Worm (Caenorhabditis elegans): ENCODE results near the gene F19H6.5.

F19H6.5 gene

ce11 chrX:12367498-12367897 lies 2.8 kb upstream of the F19H6.5 start (continued):
- TF ChIP-seq duxl-1 (tag; optimal IDR thresholded peaks at IDR 0.05; ENCODE audit: poor library complexity) (peak; percentile 81), gei-8 (GFP tag; optimal IDR thresholded peaks at IDR 0.05) (peak; percentile 0), lir-3 (tag; optimal IDR thresholded peaks at IDR 0.05) (no peak), lin-39 (tag; optimal IDR thresholded peaks at IDR 0.05) (no peak), Y75B8A.6 (GFP tag; IDR thresholded peaks at IDR 0.05) (no peak), nhr-102 (tag; optimal IDR thresholded peaks at IDR 0.05) (no peak), snpc-4 (tag; optimal IDR thresholded peaks at IDR 0.05) (no peak), ctbp-1 (GFP tag; IDR thresholded peaks at IDR 0.05) (peak; percentile 68; the same call in 1 of the 2 replicates), egl-43 (GFP tag; IDR thresholded peaks at IDR 0.05) (peak; percentile 82), D1046.2 (GFP tag; IDR thresholded peaks at IDR 0.05) (no peak), unc-130 (GFP tag; optimal IDR thresholded peaks at IDR 0.05) (no peak), daf-16 (GFP tag; optimal IDR thresholded peaks at IDR 0.05) (peak; percentile 11 to 45), daf-16 (tag; optimal IDR thresholded peaks at IDR 0.05) (peak; percentile 51), lim-7 (GFP tag; IDR thresholded peaks at IDR 0.05) (peak; percentile 88), skn-1 (tag; optimal IDR thresholded peaks at IDR 0.05) (no peak), madf-5 (GFP tag; IDR thresholded peaks at IDR 0.05) (no peak), saeg-2 (GFP tag; IDR thresholded peaks at IDR 0.05) (no peak), T20F7.1 (GFP tag; optimal IDR thresholded peaks at IDR 0.05) (no peak), F10B5.3 (tag; optimal IDR thresholded peaks at IDR 0.05) (no peak), lin-15B (tag; optimal IDR thresholded peaks at IDR 0.05) (no peak), lin-13 (GFP tag; optimal IDR thresholded peaks at IDR 0.05) (peak; percentile 13), pha-4 (GFP tag; IDR thresholded peaks at IDR 0.05) (no peak), pha-4 (tag; optimal IDR thresholded peaks at IDR 0.05) (no peak), unc-39 (tag; optimal IDR thresholded peaks at IDR 0.05) (no peak), rbr-2 (tag; optimal IDR thresholded peaks at IDR 0.05) (peak; percentile 30), T26A8.4 (GFP tag; IDR thresholded peaks at IDR 0.05) (no peak; the same call in 1 of the 2 replicates), ztf-11 (tag; optimal IDR thresholded peaks at IDR 0.05) (no peak), pqm-1 (tag; optimal IDR thresholded peaks at IDR 0.05) (no peak), nhr-111 (GFP tag; optimal IDR thresholded peaks at IDR 0.05) (no peak), dve-1 (tag; optimal IDR thresholded peaks at IDR 0.05; ENCODE audit: insufficient read depth) (no peak), daf-19 (GFP tag; conservative IDR thresholded peaks at IDR 0.05) (no peak), ceh-28 (tag; optimal IDR thresholded peaks at IDR 0.05) (no peak), mdl-1 (tag; optimal IDR thresholded peaks at IDR 0.05) (peak in 1 of 2 experiments; percentile 72), egl-27 (tag; optimal IDR thresholded peaks at IDR 0.05) (no peak), nhr-76 (tag; optimal IDR thresholded peaks at IDR 0.05) (no peak), spr-3 (GFP tag; optimal IDR thresholded peaks at IDR 0.05) (no peak), lin-38 (GFP tag; IDR thresholded peaks at IDR 0.05) (no peak), aha-1 (tag) (peak; percentile 94), ama-1 (optimal IDR thresholded peaks at IDR 0.05) (no peak), mxl-2 (GFP tag; conservative IDR thresholded peaks at IDR 0.05) (no peak), zip-11 (GFP tag; IDR thresholded peaks at IDR 0.05) (no peak), spr-1 (tag; optimal IDR thresholded peaks at IDR 0.05) (peak; percentile 14), F37D6.2 (tag; optimal IDR thresholded peaks at IDR 0.05) (no peak), arid-1 (GFP tag; conservative IDR thresholded peaks at IDR 0.05) (peak; percentile 73), Y105C5A.15 (GFP tag; IDR thresholded peaks at IDR 0.05) (0 out of 2 replicates have a peak, but pooled peaks have one; percentile 55), lin-29 (GFP tag; IDR thresholded peaks at IDR 0.05) (no peak), cey-2 (tag; optimal IDR thresholded peaks at IDR 0.05; ENCODE audit: borderline replicate concordance, insufficient read depth) (no peak), unc-62 (GFP tag; optimal IDR thresholded peaks at IDR 0.05 in 1 of 2) (no peak), unc-62 (tag; optimal IDR thresholded peaks at IDR 0.05) (no peak), dmd-9 (GFP tag; IDR thresholded peaks at IDR 0.05) (peak; percentile 60; the same call in 1 of the 2 replicates), ces-1 (GFP tag; optimal IDR thresholded peaks at IDR 0.05) (no peak), F26F4.8 (GFP tag; conservative IDR thresholded peaks at IDR 0.05) (no peak), Y48G9A.11 (GFP tag; IDR thresholded peaks at IDR 0.05) (peak; percentile 43; the same call in 1 of the 2 replicates)
